Worm (Caenorhabditis elegans): ENCODE data around the gene K07B1.7.

The K07B1.7 gene

DNA sequence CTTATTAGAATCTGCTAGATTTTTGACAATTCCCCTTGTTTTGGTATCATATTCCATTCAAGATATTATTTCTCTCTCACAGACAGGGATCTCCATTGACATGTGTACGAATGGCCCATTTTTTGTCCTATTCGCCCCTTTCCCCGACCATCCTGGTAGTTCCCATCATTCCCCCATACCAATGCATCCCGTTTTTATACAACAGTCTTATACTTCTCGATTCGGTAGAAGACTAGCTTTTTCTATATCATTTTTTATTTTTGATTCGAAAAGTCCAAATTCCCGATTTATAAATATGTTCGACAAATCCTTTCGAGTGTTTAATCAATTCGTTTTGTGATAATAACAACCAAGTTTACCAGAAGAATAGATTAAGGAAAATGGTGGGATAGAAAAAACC, 19.9 kb downstream of the K07B1.7 start:
- no peak for TF ChIP-seq unc-62 (GFP tag; optimal IDR thresholded peaks at IDR 0.05)

DNA sequence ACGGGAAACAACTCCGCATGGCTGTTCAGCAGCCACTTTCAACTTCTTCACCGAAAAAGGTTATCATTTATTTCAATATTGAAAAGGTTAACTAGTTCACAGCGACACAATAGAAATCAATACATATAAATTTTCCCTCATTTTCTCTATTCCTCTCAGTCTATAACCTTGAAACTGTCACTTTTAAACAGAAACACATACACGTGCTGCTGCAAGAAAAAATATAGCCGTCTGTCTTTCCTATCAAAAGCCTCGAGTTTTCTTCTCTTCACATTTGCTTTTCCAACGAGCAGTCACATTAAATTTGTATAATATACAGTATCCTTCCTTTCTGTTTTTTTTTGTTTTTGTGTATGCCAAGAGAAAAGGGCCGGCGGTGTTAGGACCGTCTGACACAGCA, 22.6 kb downstream of the K07B1.7 start:
- no peak for TF ChIP-seq unc-62 (GFP tag; optimal IDR thresholded peaks at IDR 0.05)

DNA sequence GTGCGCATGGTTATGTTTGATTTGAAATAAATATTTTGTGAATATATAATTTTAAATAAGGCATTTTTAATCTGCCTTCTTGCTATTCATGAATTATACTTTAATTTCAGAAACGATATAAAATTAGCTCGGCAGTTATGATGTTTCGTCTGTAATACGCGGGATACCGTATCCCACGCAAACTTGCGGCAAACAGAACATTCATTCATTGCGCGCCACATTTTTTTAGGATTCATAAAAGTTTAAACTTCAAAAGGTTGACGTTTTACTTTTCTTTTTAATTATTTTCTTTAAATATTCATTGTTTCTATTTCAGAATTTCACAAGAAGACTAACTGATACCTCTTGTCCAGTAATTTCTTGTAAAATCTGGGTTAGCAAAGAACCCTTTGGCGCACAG, 23.9 kb downstream of the K07B1.7 start, which contains the start of gene tag-153:
tag-153 (plus strand) TSS at position 200 of the 400 bp plus-strand sequence.
- TF ChIP-seq unc-62 (GFP tag; optimal IDR thresholded peaks at IDR 0.05) = no peak

DNA sequence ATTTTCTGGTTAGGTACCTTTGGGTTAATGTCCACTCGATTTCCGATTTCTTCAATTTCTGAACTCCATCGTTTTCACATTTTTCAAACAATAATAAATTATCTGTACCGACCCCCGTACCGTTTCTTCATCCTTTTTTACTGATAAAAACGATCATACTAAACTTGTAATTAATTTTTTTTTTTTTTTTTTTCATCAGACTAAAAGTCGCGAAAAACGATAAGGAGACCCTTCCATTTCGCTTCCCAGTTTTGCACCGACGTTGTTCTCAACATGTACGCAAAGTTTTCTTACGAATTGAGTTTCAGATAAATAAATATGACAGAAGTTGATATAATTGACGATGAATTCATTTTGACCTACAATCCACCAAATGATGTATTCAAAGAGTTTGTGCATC, 25.6 kb downstream of the K07B1.7 start, which contains the start of gene F44A2.7:
F44A2.7 (plus strand) TSS at position 301 of the 400 bp plus-strand sequence.
- no peak for TF ChIP-seq unc-62 (GFP tag; optimal IDR thresholded peaks at IDR 0.05)

DNA sequence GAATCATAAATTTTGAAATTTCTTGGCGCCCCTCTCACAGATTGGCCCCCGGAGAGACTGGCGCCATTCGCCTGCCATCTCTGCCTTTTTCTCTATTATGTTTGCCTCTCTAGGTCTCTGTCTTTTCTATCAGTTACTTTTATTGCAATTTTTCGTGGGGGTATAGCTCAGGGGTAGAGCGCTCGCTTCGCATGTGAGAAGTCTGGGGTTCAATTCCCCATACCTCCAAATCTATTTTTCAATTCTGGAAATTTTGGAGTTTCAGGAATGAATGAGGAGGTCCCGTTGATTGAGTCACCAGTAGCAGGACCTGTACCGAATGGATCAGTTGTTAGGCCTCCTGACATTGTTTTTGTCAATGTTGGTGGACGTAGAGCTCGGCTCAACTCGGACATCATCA, 28.7 kb downstream of the K07B1.7 start, which contains the start of gene kvs-3:
kvs-3 (plus strand) TSS at position 266 of the 400 bp plus-strand sequence.
- no peak for TF ChIP-seq unc-62 (GFP tag; optimal IDR thresholded peaks at IDR 0.05)

DNA sequence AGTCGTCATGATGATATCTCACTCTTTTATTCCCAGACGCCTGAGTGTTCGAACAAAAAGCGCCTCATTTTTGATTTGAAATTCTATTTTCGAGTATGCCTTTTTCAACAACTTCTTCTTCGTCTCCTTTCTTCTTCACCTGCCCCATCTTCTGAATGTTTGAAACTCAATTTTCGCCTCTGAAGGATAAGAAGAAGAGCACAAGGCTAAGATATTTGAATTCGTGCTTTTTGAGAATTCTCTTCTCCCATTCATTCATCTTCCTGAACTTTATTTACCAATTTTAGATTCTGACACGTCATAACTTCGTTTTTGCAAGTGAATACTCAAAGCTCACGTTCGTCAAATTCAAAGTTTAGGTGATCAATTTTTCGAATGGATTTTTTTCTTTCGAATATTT, 29.8 kb downstream of the K07B1.7 start:
- TF ChIP-seq unc-62 (GFP tag; optimal IDR thresholded peaks at IDR 0.05) = no peak

DNA sequence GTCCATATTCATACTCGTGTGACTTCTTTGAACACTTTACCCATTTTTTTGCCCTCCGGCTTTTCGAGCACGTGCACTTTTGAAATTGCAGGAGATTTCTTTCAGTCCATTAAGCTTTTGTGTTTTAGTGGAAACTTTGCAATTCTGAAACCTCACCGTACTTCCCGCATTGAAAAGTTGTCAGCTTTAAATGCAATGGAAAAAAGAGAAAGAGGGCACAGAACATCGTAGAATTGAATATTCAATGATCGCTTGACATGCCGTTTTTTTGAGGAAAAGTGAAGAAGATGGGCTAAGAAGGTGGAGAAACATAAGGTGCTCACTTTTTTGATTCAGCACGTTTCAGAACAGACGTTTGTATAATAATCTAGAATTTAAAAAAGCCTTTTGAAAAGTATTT, 32.4 kb downstream of the K07B1.7 start:
- TF ChIP-seq unc-62 (GFP tag; optimal IDR thresholded peaks at IDR 0.05) = no peak

DNA sequence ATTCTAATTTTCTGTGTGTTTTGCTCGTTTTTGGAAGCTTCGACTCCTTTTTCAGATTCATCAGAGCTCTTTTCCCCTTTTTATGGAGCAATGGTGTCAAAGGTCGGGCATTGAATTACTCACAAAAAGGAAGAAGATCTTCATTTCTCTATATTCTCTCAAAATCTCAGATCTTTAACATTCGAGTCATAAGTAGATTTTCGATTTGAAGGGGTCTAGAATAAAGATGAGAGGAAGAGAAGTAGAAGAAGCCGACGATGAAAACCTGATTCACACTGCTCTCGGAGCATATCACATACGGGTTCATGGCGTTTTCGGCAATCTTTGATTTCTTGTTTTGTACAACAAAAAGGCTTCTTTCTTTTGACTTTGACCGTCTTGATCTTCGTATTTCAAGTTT, 34.4 kb downstream of the K07B1.7 start:
- TF ChIP-seq unc-62 (GFP tag; optimal IDR thresholded peaks at IDR 0.05) = no peak

DNA sequence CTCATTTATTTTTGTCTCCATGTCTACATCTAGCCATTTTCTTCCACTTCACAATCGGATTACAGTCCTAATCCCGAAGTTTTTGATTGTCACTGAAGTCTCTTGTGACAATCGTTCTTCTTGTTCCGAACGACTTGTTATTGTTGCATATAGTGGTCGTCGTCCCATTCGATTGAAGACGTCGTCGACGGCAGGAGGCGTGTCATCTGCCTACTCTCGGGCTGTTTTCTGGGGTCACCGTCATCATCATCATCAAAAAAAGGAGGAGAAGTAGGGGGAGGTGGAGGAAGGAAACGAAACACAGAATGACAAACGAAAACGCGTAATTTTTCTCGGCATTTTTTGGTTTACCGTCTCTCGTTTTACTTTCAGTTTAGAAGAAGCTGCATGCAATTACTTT, 41.6 kb downstream of the K07B1.7 start, which contains the start of gene F44A2.3:
F44A2.3 (plus strand) TSS at position 301 of the 400 bp plus-strand sequence.
- no peak for TF ChIP-seq unc-62 (GFP tag; optimal IDR thresholded peaks at IDR 0.05)

DNA sequence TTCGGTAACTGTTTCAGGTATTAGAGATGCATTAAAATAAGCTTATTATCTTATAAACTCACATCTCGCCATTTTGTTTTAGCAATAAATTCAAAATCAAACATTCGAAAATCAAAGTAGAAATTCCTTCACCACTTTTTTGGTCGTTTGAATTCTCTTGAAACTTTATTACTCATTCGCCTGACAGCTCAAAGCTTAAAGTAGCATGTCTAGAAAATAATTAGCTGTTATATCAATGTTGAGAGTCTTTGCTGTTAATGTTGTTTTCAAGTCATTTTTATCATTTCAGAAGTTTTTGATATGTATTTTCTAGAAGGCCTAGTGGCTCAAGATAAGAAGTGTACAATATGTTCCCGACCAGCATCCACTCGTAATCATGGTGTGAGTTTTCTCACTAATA, 43.7 kb downstream of the K07B1.7 start, which contains the start of gene nhr-39:
nhr-39 (plus strand) TSS at position 301 of the 400 bp plus-strand sequence.
- TF ChIP-seq unc-62 (GFP tag; optimal IDR thresholded peaks at IDR 0.05) = no peak

DNA sequence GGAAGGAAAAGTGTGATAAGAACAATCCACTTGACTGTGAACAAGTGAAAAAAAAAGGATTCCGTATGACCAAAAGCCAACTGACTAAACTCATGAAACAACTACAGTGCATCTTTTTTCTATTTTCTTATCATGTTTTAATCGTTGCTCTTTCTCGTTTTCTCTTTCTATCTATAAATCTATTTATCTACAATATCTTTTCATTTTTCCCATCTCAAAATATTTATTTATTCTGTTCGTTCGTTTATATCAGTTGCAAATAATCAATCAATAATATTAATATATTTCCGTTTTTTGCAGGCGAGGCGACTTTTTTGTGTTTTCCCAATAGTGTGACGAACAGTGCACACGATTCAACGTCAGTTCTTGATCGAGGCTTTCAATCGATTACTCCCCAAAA, 49.4 kb downstream of the K07B1.7 start, which contains the start of gene F44A2.5:
F44A2.5 (plus strand) TSS at position 301 of the 400 bp plus-strand sequence.
- no peak for TF ChIP-seq unc-62 (GFP tag; optimal IDR thresholded peaks at IDR 0.05)

DNA sequence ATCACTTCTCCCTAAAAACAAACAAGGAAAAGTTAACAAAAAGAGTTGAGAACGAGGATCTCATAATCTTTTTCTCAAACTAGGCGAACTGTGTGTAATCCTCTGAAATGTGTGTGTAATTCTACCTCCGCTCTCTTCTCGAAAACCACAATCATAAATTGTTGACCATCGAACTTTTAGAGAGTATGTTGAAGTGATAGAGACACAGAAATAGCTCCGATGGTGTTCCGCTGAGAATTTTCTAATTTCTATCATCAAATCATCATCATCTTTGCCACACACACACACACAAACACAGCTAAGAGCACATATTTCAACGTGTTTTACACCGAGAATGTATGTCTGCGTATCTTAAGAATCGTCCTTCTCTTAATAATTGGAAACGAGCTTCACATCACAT, 51.2 kb downstream of the K07B1.7 start:
- no peak for TF ChIP-seq unc-62 (GFP tag; optimal IDR thresholded peaks at IDR 0.05)
